Fruit fly (Drosophila melanogaster): Measurements from ENCODE around the gene CG2991.
A peak's percentile ranks its signal among the peaks of the same experiment; 100 is the strongest.

Gene CG2991

DNA sequence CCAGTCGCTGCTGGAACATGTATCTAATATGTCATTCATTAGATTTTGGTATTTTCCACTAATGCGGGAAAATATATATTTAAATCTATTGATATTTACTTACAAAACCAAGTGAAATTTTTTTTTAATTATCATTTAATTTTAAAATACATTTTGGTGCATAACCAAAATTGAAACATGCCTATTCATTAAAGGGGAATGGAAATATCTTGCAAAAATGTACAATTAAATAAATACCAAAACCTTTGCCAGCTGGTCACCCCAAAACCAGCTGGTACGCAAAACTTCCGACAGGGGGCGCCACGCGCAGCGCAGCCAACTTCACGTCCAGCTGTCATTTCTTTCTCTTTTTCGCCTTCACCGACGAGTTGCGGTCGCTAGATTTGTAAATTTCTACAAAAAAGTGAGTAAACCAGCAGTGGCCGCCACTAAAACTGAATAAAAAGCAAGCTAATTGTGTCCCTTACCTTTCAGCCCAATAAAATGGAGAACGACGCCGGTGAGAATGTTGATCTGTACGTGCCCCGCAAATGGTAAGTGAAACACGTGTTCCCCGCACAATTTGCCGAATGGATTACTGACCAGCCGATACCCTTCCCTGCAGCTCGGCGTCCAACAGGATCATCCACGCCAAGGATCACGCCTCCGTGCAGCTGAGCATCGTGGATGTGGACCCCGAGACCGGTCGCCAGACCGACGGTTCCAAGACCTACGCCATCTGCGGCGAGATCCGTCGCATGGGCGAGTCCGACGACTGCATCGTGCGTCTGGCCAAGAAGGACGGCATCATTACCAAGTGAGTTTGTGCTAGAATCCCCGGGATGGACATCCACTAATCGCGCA is 970 bp upstream of the CG2991 start, which contains the start of the genes CG3104 and RpS21 (continued):
- TF ChIP-seq CG15514 (GFP tag; optimal IDR thresholded peaks at IDR 0.05) (peak; percentile 88), fd64A (GFP tag; optimal IDR thresholded peaks at IDR 0.05) (peak; percentile 55), ind (GFP tag; optimal IDR thresholded peaks at IDR 0.05) (peak; percentile 82), CG18262 (tag; optimal IDR thresholded peaks at IDR 0.05) (peak; percentile 73), CHES-1-like (GFP tag; optimal IDR thresholded peaks at IDR 0.05) (peak; percentile 80), CG15601 (tag; optimal IDR thresholded peaks at IDR 0.05) (peak; percentile 87), BtbVII (GFP tag; optimal IDR thresholded peaks at IDR 0.05) (peak; percentile 65), ems (GFP tag; optimal IDR thresholded peaks at IDR 0.05) (peak; percentile 71), CG16813 (GFP tag; IDR thresholded peaks at IDR 0.05; ENCODE audit: partially characterized antibody) (no peak), CG1602 (GFP tag; optimal IDR thresholded peaks at IDR 0.05) (peak; percentile 72), CG8944 (GFP tag; optimal IDR thresholded peaks at IDR 0.05) (peak; percentile 83), sr (GFP tag; IDR thresholded peaks at IDR 0.05) (peak; percentile 91), Six4 (GFP tag; optimal IDR thresholded peaks at IDR 0.05) (peak; percentile 74), CG18476 (GFP tag; optimal IDR thresholded peaks at IDR 0.05) (peak; percentile 68), insv (GFP tag; optimal IDR thresholded peaks at IDR 0.05) (peak in 1 of 2 experiments; percentile 80), H15 (GFP tag; IDR thresholded peaks at IDR 0.05) (peak; percentile 81), CG7963 (GFP tag; IDR thresholded peaks at IDR 0.05; ENCODE audit: partially characterized antibody) (no peak), Sry-β (GFP tag; optimal IDR thresholded peaks at IDR 0.05) (peak; percentile 30), CG34422 (GFP tag; IDR thresholded peaks at IDR 0.05) (peak; percentile 94), CG10654 (GFP tag; optimal IDR thresholded peaks at IDR 0.05) (peak; percentile 88), Camta (GFP tag; optimal IDR thresholded peaks at IDR 0.05) (peak; percentile 88), bigmax (GFP tag; optimal IDR thresholded peaks at IDR 0.05) (peak; percentile 63), slp2 (GFP tag; optimal IDR thresholded peaks at IDR 0.05) (peak; percentile 77), CG10274 (GFP tag; optimal IDR thresholded peaks at IDR 0.05) (peak; percentile 85), MESR4 (GFP tag; optimal IDR thresholded peaks at IDR 0.05) (peak; percentile 98), CG13287 (GFP tag; IDR thresholded peaks at IDR 0.05; ENCODE audit: partially characterized antibody) (peak; percentile 9; the same call in 1 of the 2 replicates), CG12942 (GFP tag; optimal IDR thresholded peaks at IDR 0.05) (peak; percentile 76), lov (optimal IDR thresholded peaks at IDR 0.05) (no peak), lov (GFP tag; IDR thresholded peaks at IDR 0.05) (peak; percentile 94), CG34376 (GFP tag; optimal IDR thresholded peaks at IDR 0.05) (peak; percentile 93), CG33557 (GFP tag; optimal IDR thresholded peaks at IDR 0.05) (peak; percentile 73), CG7556 (GFP tag; optimal IDR thresholded peaks at IDR 0.05) (peak; percentile 67), org-1 (GFP tag; optimal IDR thresholded peaks at IDR 0.05) (peak; percentile 63), Pdp1 (GFP tag; optimal IDR thresholded peaks at IDR 0.05) (peak; percentile 70 to 71), otp (GFP tag; IDR thresholded peaks at IDR 0.05) (peak; percentile 95), tll (GFP tag; optimal IDR thresholded peaks at IDR 0.05) (no peak), nom (GFP tag; optimal IDR thresholded peaks at IDR 0.05) (peak; percentile 83), fd96Cb (tag; optimal IDR thresholded peaks at IDR 0.05) (peak; percentile 60), Atf6 (GFP tag; IDR thresholded peaks at IDR 0.05) (peak; percentile 82), CG10959 (GFP tag; IDR thresholded peaks at IDR 0.05) (peak; percentile 74), Chrac-16 (GFP tag; optimal IDR thresholded peaks at IDR 0.05) (peak; percentile 61), CTCF (GFP tag; optimal IDR thresholded peaks at IDR 0.05) (peak; percentile 98), CG31441 (GFP tag; IDR thresholded peaks at IDR 0.05) (peak; percentile 75), CG4707 (GFP tag; optimal IDR thresholded peaks at IDR 0.05) (peak; percentile 69), CG6175 (GFP tag; IDR thresholded peaks at IDR 0.05) (peak; percentile 87), inv (GFP tag; IDR thresholded peaks at IDR 0.05; ENCODE audit: partially characterized antibody) (no peak), CG11456 (GFP tag; IDR thresholded peaks at IDR 0.05) (peak; percentile 98), crol (GFP tag; IDR thresholded peaks at IDR 0.05) (peak; percentile 48), dan (GFP tag; IDR thresholded peaks at IDR 0.05) (no peak)

Data from whole organism, embryonic.